Fruit fly (Drosophila melanogaster): ENCODE results near the gene CG31954.

The CG31954 gene

dm6 chr2L:3530186-3530832 is 20.4 kb upstream of the CG31954 start, which contains the start of the genes Spindly and IFT57 (continued):
- TF ChIP-seq CG34376 (GFP tag; optimal IDR thresholded peaks at IDR 0.05): no peak
- no peak for TF ChIP-seq Gsc (GFP tag; IDR thresholded peaks at IDR 0.05)
- no peak for TF ChIP-seq CG15073 (GFP tag; optimal IDR thresholded peaks at IDR 0.05)
- no peak for TF ChIP-seq Vsx1 (GFP tag; optimal IDR thresholded peaks at IDR 0.05)
- TF ChIP-seq CG12744 (GFP tag; optimal IDR thresholded peaks at IDR 0.05): no peak
- TF ChIP-seq CG1792 (GFP tag; optimal IDR thresholded peaks at IDR 0.05): no peak
- TF ChIP-seq vnd (GFP tag; IDR thresholded peaks at IDR 0.05; ENCODE audit: partially characterized antibody): peak; percentile 51; the same call in 2 of the 3 replicates
- no peak for TF ChIP-seq insv (GFP tag; optimal IDR thresholded peaks at IDR 0.05)
- TF ChIP-seq unc-4 (GFP tag; IDR thresholded peaks at IDR 0.05; ENCODE audit: partially characterized antibody): peak; percentile 65
- TF ChIP-seq Bgb (GFP tag; IDR thresholded peaks at IDR 0.05; ENCODE audit: partially characterized antibody): peak; percentile 59; the same call in 1 of the 2 replicates
- no peak for TF ChIP-seq prd (optimal IDR thresholded peaks at IDR 0.05)
- no peak for TF ChIP-seq prd (GFP tag; IDR thresholded peaks at IDR 0.05)
- TF ChIP-seq HLH4C (GFP tag; IDR thresholded peaks at IDR 0.05; ENCODE audit: partially characterized antibody): peak; percentile 68
- peak; percentile 27 for TF ChIP-seq CG10267 (tag; optimal IDR thresholded peaks at IDR 0.05)
- no peak for TF ChIP-seq Rx (GFP tag; IDR thresholded peaks at IDR 0.05)
- TF ChIP-seq ken (GFP tag; IDR thresholded peaks at IDR 0.05): no peak
- TF ChIP-seq Mes4 (GFP tag; optimal IDR thresholded peaks at IDR 0.05): no peak
- peak; percentile 33 for TF ChIP-seq pzg (GFP tag; optimal IDR thresholded peaks at IDR 0.05)
- TF ChIP-seq HmgZ (tag; optimal IDR thresholded peaks at IDR 0.05): no peak
- TF ChIP-seq MESR4 (GFP tag; optimal IDR thresholded peaks at IDR 0.05): peak; percentile 29
- TF ChIP-seq nom (GFP tag; optimal IDR thresholded peaks at IDR 0.05): no peak
- TF ChIP-seq Opbp (GFP tag; IDR thresholded peaks at IDR 0.05; ENCODE audit: partially characterized antibody): peak; percentile 68; the same call in 2 of the 3 replicates
- TF ChIP-seq HmgD (GFP tag; optimal IDR thresholded peaks at IDR 0.05): no peak
- TF ChIP-seq dm (GFP tag; optimal IDR thresholded peaks at IDR 0.05): no peak
- no peak for TF ChIP-seq ssp (GFP tag; IDR thresholded peaks at IDR 0.05)
- peak; percentile 36; the same call in 1 of the 2 replicates for TF ChIP-seq CG2129 (GFP tag; IDR thresholded peaks at IDR 0.05; ENCODE audit: partially characterized antibody)
- TF ChIP-seq slbo (GFP tag; IDR thresholded peaks at IDR 0.05): no peak
- no peak for TF ChIP-seq CG2120 (GFP tag; optimal IDR thresholded peaks at IDR 0.05)
- no peak for TF ChIP-seq CG33213 (GFP tag; optimal IDR thresholded peaks at IDR 0.05)
- TF ChIP-seq amos (GFP tag; IDR thresholded peaks at IDR 0.05; ENCODE audit: partially characterized antibody): peak; percentile 56; the same call in 1 of the 2 replicates
- TF ChIP-seq CTCF (GFP tag; optimal IDR thresholded peaks at IDR 0.05): peak; percentile 95
- no peak for TF ChIP-seq CG4820 (GFP tag; optimal IDR thresholded peaks at IDR 0.05)
- 0 out of 3 replicates have a peak, but pooled peaks have one; percentile 33 for TF ChIP-seq knrl (GFP tag; IDR thresholded peaks at IDR 0.05; ENCODE audit: partially characterized antibody)
- TF ChIP-seq CG32772 (GFP tag; IDR thresholded peaks at IDR 0.05): peak; percentile 23; the same call in 1 of the 2 replicates
- no peak for TF ChIP-seq wor (GFP tag; IDR thresholded peaks at IDR 0.05)

- TF ChIP-seq sr (GFP tag; IDR thresholded peaks at IDR 0.05) (no peak), NK7.1 (GFP tag; optimal IDR thresholded peaks at IDR 0.05) (no peak), CG10979 (tag; optimal IDR thresholded peaks at IDR 0.05) (no peak), B-H2 (GFP tag; optimal IDR thresholded peaks at IDR 0.05) (no peak), scrt (GFP tag; optimal IDR thresholded peaks at IDR 0.05) (no peak), ems (GFP tag; optimal IDR thresholded peaks at IDR 0.05) (no peak), CG11504 (tag; optimal IDR thresholded peaks at IDR 0.05) (no peak), vnd (GFP tag; IDR thresholded peaks at IDR 0.05; ENCODE audit: partially characterized antibody) (no peak), CG33557 (GFP tag; optimal IDR thresholded peaks at IDR 0.05) (no peak), pan (optimal IDR thresholded peaks at IDR 0.05) (no peak), pan (GFP tag; optimal IDR thresholded peaks at IDR 0.05 in 1 of 2, IDR thresholded peaks at IDR 0.05 in 1 of 2) (peak in 1 of 2 experiments; percentile 47), sqz (GFP tag; optimal IDR thresholded peaks at IDR 0.05) (no peak), CG4730 (GFP tag; IDR thresholded peaks at IDR 0.05) (0 out of 2 replicates have a peak, but pooled peaks have one; percentile 28), stc (GFP tag; IDR thresholded peaks at IDR 0.05) (peak; percentile 56; the same call in 1 of the 2 replicates), HLHmδ (GFP tag; optimal IDR thresholded peaks at IDR 0.05) (no peak), Ptx1 (GFP tag; IDR thresholded peaks at IDR 0.05) (peak; percentile 55), CG12744 (GFP tag; optimal IDR thresholded peaks at IDR 0.05) (no peak), stwl (tag; optimal IDR thresholded peaks at IDR 0.05) (no peak)
Measured at dm6 chr2L:3524729-3525181, 14.9 kb upstream of the CG31954 start, which contains the start of gene CG8852. CG8852 (plus strand) TSS chr2L:3525131.
